Fruit fly (Drosophila melanogaster) whole organism, prepupa: ENCODE results near the gene Cog2.
A peak's percentile ranks its signal among the peaks of the same experiment; 100 is the strongest.

Source experiments
- Blimp-1 ChIP-seq: fragments of 200-800 bp; sonication (Bioruptor generic); optimal IDR thresholded peaks from 3 replicates; lab custom pipeline; 2017; ENCODE audit warnings: missing biosample characterization, missing genetic modification characterization, mild to moderate bottlenecking, moderate library complexity, missing genetic modification reagents
- CG10631 ChIP-seq: fragments of 200-800 bp; sonication (Bioruptor generic); optimal IDR thresholded peaks from 2 replicates; lab custom pipeline; 2016; ENCODE audit warnings: missing biosample characterization, missing genetic modification characterization
- CG10669 ChIP-seq: fragments of 200-800 bp; sonication (Bioruptor generic); optimal IDR thresholded peaks from 3 replicates; lab custom pipeline; 2018; ENCODE audit warnings: missing biosample characterization, mild to moderate bottlenecking, missing genetic modification characterization, moderate library complexity
- CG11294 ChIP-seq: fragments of 200-800 bp; sonication (Bioruptor generic); IDR thresholded peaks from 2 replicates; pipeline ENCODE4 v1.3.6; 2022; ENCODE audit warnings: missing biosample characterization, missing genetic modification characterization
- CG11762 ChIP-seq: fragments of 200-800 bp; sonication (Bioruptor generic); optimal IDR thresholded peaks from 3 replicates; lab custom pipeline; 2016; ENCODE audit warnings: missing biosample characterization, missing genetic modification characterization; ENCODE audit not compliant: insufficient read depth
- CG11902 ChIP-seq: fragments of 200-800 bp; sonication (Bioruptor generic); optimal IDR thresholded peaks from 3 replicates; lab custom pipeline; 2016; ENCODE audit warnings: missing biosample characterization, missing genetic modification characterization
- CG15336 ChIP-seq: fragments of 200-800 bp; sonication (Bioruptor generic); IDR thresholded peaks from 2 replicates; pipeline ENCODE4 v1.3.6; 2022; ENCODE audit warnings: missing biosample characterization, missing genetic modification characterization
- CG1621 ChIP-seq: fragments of 200-800 bp; sonication (Bioruptor generic); optimal IDR thresholded peaks from 3 replicates; lab custom pipeline; 2018; ENCODE audit warnings: missing biosample characterization, mild to moderate bottlenecking, missing genetic modification characterization
- CG3032 ChIP-seq: fragments of 200-800 bp; optimal IDR thresholded peaks from 2 replicates; lab custom pipeline; 2019; ENCODE audit warnings: missing biosample characterization, mild to moderate bottlenecking, missing genetic modification characterization, moderate library complexity
- CG31627 ChIP-seq: fragments of 200-800 bp; sonication (Bioruptor generic); optimal IDR thresholded peaks from 3 replicates; lab custom pipeline; 2016; ENCODE audit warnings: missing biosample characterization, missing genetic modification characterization
- CG32006 ChIP-seq: fragments of 200-800 bp; sonication (Bioruptor generic); optimal IDR thresholded peaks from 3 replicates; lab custom pipeline; 2017; ENCODE audit warnings: missing biosample characterization, mild to moderate bottlenecking, missing genetic modification characterization
- CG4318 ChIP-seq: fragments of 200-800 bp; sonication (Bioruptor generic); optimal IDR thresholded peaks from 3 replicates; lab custom pipeline; 2017; ENCODE audit warnings: missing biosample characterization, mild to moderate bottlenecking, missing genetic modification characterization
- CG6163 ChIP-seq: fragments of 200-800 bp; sonication (Bioruptor generic); IDR thresholded peaks from 3 replicates; pipeline ENCODE4 v1.3.6; 2022; ENCODE audit warnings: missing biosample characterization, missing genetic modification characterization
- CG6276 ChIP-seq: fragments of 200-800 bp; sonication (Bioruptor generic); optimal IDR thresholded peaks from 2 replicates; lab custom pipeline; 2017; ENCODE audit warnings: missing biosample characterization, mild to moderate bottlenecking, missing genetic modification characterization
- CG6792 ChIP-seq: fragments of 200-800 bp; sonication (Bioruptor generic); optimal IDR thresholded peaks from 3 replicates; lab custom pipeline; 2016; ENCODE audit warnings: missing biosample characterization, missing genetic modification characterization
- CG6854 ChIP-seq: fragments of 200-800 bp; sonication (Bioruptor generic); optimal IDR thresholded peaks from 2 replicates; lab custom pipeline; 2017; ENCODE audit warnings: missing biosample characterization, mild to moderate bottlenecking, missing genetic modification characterization
- CG7368 ChIP-seq: fragments of 200-800 bp; sonication (Bioruptor generic); optimal IDR thresholded peaks from 3 replicates; lab custom pipeline; 2016; ENCODE audit warnings: missing biosample characterization, missing genetic modification characterization
- CG8119 ChIP-seq: fragments of 200-800 bp; sonication (Bioruptor generic); IDR thresholded peaks from 3 replicates; pipeline ENCODE4 v1.3.6; 2022; ENCODE audit warnings: missing biosample characterization, missing genetic modification characterization
- CG8319 ChIP-seq: fragments of 200-800 bp; sonication (Bioruptor generic); optimal IDR thresholded peaks from 3 replicates; lab custom pipeline; 2016; ENCODE audit warnings: missing biosample characterization, missing genetic modification characterization
- CG8632 ChIP-seq: fragments of 200-800 bp; sonication (Bioruptor generic); optimal IDR thresholded peaks from 3 replicates; lab custom pipeline; 2016; ENCODE audit warnings: missing biosample characterization, missing genetic modification characterization
- CG9139 ChIP-seq: fragments of 200-800 bp; sonication (Bioruptor generic); optimal IDR thresholded peaks from 3 replicates; lab custom pipeline; 2017; ENCODE audit warnings: missing biosample characterization, mild to moderate bottlenecking, missing genetic modification characterization
- Ets21C ChIP-seq: fragments of 200-800 bp; sonication (Bioruptor generic); optimal IDR thresholded peaks from 3 replicates; lab custom pipeline; 2016; ENCODE audit warnings: missing biosample characterization, missing genetic modification characterization
- Gug ChIP-seq: fragments of 200-800 bp; sonication (Bioruptor generic); IDR thresholded peaks from 2 replicates; pipeline ENCODE4 v1.3.6; 2022; ENCODE audit warnings: missing biosample characterization, missing genetic modification characterization
- Hr38 ChIP-seq: sonication (Bioruptor generic); optimal IDR thresholded peaks from 2 replicates; lab custom pipeline; 2016; ENCODE audit warnings: missing biosample characterization, missing genetic modification characterization
- Hr39 ChIP-seq: fragments of 200-800 bp; sonication (Bioruptor generic); optimal IDR thresholded peaks from 2 replicates; lab custom pipeline; 2016; ENCODE audit warnings: missing biosample characterization, missing genetic modification characterization
- OdsH ChIP-seq: fragments of 200-800 bp; sonication (Bioruptor generic); optimal IDR thresholded peaks from 3 replicates; lab custom pipeline; 2016; ENCODE audit warnings: missing biosample characterization, missing genetic modification characterization
- Smox ChIP-seq: fragments of 200-800 bp; sonication (Bioruptor generic); optimal IDR thresholded peaks from 3 replicates; lab custom pipeline; 2016; ENCODE audit warnings: missing biosample characterization, missing genetic modification characterization
- Sox102F ChIP-seq: fragments of 200-800 bp; sonication (Bioruptor generic); optimal IDR thresholded peaks from 2 replicates; lab custom pipeline; 2016; ENCODE audit warnings: missing biosample characterization, mild to moderate bottlenecking, missing genetic modification characterization
- Sox14 ChIP-seq: fragments of 200-800 bp; sonication (Bioruptor generic); optimal IDR thresholded peaks from 3 replicates; lab custom pipeline; 2016; ENCODE audit warnings: missing biosample characterization, missing genetic modification characterization
- Sox15 ChIP-seq: fragments of 200-800 bp; sonication (Bioruptor generic); optimal IDR thresholded peaks from 3 replicates; lab custom pipeline; 2016; ENCODE audit warnings: missing biosample characterization, missing genetic modification characterization
- achi ChIP-seq: fragments of 200-800 bp; sonication (Bioruptor generic); optimal IDR thresholded peaks from 3 replicates; lab custom pipeline; 2016; ENCODE audit warnings: missing biosample characterization, missing genetic modification characterization
- acj6 ChIP-seq: fragments of 200-800 bp; sonication (Bioruptor generic); optimal IDR thresholded peaks from 3 replicates; lab custom pipeline; 2016; ENCODE audit warnings: missing biosample characterization, missing genetic modification characterization
- cyc ChIP-seq: fragments of 200-800 bp; sonication (Bioruptor generic); optimal IDR thresholded peaks from 3 replicates; lab custom pipeline; 2016; ENCODE audit warnings: missing biosample characterization, missing genetic modification characterization
- dsx ChIP-seq: fragments of 200-800 bp; optimal IDR thresholded peaks from 3 replicates; lab custom pipeline; 2019; ENCODE audit warnings: missing biosample characterization, mild to moderate bottlenecking, missing genetic modification characterization, moderate library complexity; ENCODE audit not compliant: poor library complexity, severe bottlenecking
- eg ChIP-seq: fragments of 200-800 bp; sonication (Bioruptor generic); IDR thresholded peaks from 3 replicates; pipeline ENCODE4 v1.3.6; 2022; ENCODE audit warnings: missing biosample characterization, missing genetic modification characterization
- esn ChIP-seq: fragments of 200-800 bp; sonication (Bioruptor generic); optimal IDR thresholded peaks from 2 replicates; lab custom pipeline; 2016; ENCODE audit warnings: missing biosample characterization, mild to moderate bottlenecking, missing genetic modification characterization, moderate library complexity
- fd59A ChIP-seq: fragments of 200-800 bp; sonication (Bioruptor generic); optimal IDR thresholded peaks from 2 replicates; lab custom pipeline; 2017; ENCODE audit warnings: missing biosample characterization, mild to moderate bottlenecking, missing genetic modification characterization, missing genetic modification reagents
- fkh ChIP-seq: fragments of 200-800 bp; sonication (Bioruptor generic); optimal IDR thresholded peaks from 3 replicates; lab custom pipeline; 2017; ENCODE audit warnings: missing biosample characterization, mild to moderate bottlenecking, missing genetic modification characterization, moderate library complexity
- pdm3 ChIP-seq: fragments of 200-800 bp; sonication (Bioruptor generic); optimal IDR thresholded peaks from 3 replicates; lab custom pipeline; 2016; ENCODE audit warnings: missing biosample characterization, missing genetic modification characterization
- salr ChIP-seq, 2 experiments: fragments of 200-800 bp; sonication (Bioruptor generic); optimal IDR thresholded peaks; 3 replicates each; lab custom pipeline; 2016 to 2018; ENCODE audit warnings: missing biosample characterization in 2 of 2, missing genetic modification characterization in 2 of 2, mild to moderate bottlenecking in 1 of 2
- spab ChIP-seq: fragments of 200-800 bp; sonication (Bioruptor generic); optimal IDR thresholded peaks from 2 replicates; lab custom pipeline; 2017; ENCODE audit warnings: missing biosample characterization, mild to moderate bottlenecking, missing genetic modification characterization, missing genetic modification reagents
- ss ChIP-seq, 2 experiments: fragments of 200-800 bp; sonication (Bioruptor generic); optimal IDR thresholded peaks; 2 replicates in 1 of 2; 3 replicates in 1 of 2; lab custom pipeline; 2017 to 2018; ENCODE audit warnings: mild to moderate bottlenecking in 2 of 2, missing biosample characterization in 2 of 2, missing genetic modification characterization in 2 of 2, moderate library complexity in 1 of 2

Gene Cog2

DNA sequence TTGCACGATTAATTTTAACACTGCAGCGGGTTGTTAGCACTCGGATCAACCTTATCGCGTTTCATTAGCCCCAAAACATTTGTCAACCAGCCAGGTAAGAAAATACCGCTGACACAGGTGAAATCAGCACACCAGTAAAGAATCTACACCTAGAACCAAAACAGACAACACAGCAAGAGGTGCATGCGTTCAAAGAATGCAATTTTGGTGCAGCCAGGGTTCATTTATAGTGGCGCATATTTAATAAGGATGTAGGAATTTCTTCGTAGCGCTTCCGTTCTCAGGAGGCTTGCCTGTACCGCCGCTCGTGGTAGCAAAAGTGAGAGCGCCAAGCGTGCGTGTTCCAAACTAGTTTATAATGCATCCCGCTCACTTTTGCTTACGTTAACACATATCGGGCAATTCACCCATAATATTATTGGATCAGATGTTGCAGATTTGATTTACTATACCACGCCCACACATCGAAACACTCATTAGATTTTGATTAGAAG lies 19.0 kb downstream of the Cog2 start (continued):
- peak; percentile 36; the same call in 1 of the 2 replicates for TF ChIP-seq Gug (GFP tag; lab: Robert Waterston, UW)
- TF ChIP-seq fd59A (GFP tag; lab: Kevin White, UChicago), result no peak
- TF ChIP-seq CG3032 (tag; lab: Kevin White, UChicago), result no peak
- no peak for TF ChIP-seq Hr39 (GFP tag; lab: Kevin White, UChicago)
- no peak for TF ChIP-seq Ets21C (GFP tag; lab: Kevin White, UChicago)
- peak; percentile 21; the same call in 1 of the 2 replicates for TF ChIP-seq CG11294 (GFP tag; lab: Robert Waterston, UW)
- no peak for TF ChIP-seq cyc (GFP tag; lab: Kevin White, UChicago)
- TF ChIP-seq CG15336 (GFP tag; lab: Robert Waterston, UW), result peak; percentile 57

DNA sequence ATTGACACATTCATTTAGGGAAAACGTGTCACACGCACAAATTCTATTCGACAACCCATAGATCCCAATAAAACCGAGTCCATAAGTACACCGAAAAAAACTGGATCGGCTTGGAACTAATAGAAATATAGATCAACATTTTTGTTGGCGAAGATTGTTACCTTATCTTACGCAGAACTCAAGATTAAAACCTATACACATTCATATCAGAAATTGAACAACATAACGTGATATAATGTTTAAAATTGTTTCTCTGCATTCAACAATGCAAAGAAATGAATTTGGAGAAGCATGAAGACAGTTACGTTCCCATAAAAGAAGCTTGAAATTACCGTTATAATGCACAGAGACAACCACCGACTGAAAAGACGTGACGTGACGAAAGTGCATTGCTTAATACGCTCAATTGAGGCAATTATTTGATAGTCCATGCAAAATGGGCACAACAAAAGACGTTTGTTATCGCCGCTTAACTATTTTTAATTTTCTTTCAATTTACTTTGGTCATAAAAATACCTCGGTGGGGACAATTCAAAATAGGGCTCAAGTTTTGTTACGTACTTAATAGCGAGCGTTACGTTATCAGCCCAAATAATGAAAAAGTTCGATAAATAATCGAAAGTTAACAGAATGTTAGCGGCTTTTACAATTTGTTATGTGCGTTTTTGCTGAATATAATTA lies 21.3 kb downstream of the Cog2 start, which contains the start of gene SerRS-m:
Gene SerRS-m, plus strand, starts transcription at position 616 of the 681 bp plus-strand sequence.
- TF ChIP-seq esn (GFP tag; lab: Kevin White, UChicago), result peak; percentile 2
- TF ChIP-seq CG6276 (GFP tag; lab: Kevin White, UChicago), result no peak
- TF ChIP-seq, all 60 proteins: peak for 1

DNA sequence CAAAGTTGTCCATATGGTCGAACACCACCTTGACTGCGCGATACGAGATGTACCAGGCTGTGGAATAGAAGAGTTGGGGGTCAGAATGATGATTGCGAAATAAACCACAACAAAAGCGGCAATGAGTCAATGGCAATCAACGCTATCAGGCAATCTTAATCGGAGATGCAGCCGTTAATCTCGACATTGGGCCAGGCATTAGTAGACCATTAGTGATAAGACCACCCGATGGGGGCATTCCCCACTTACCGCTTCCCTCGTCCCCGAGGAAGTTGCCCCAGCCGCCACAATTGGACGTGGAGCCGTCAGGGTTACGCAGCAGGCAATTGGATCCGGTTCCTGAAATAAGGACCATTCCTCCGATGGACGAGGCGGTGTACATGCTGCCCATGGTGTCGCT lies 22.3 kb downstream of the Cog2 start:
- TF ChIP-seq CG10631 (GFP tag; lab: Kevin White, UChicago) (no peak), Hr39 (GFP tag; lab: Kevin White, UChicago) (no peak), Blimp-1 (GFP tag; lab: Kevin White, UChicago) (no peak), CG6792 (GFP tag; lab: Kevin White, UChicago) (no peak)
- TF ChIP-seq, all 60 proteins: peak for 0

DNA sequence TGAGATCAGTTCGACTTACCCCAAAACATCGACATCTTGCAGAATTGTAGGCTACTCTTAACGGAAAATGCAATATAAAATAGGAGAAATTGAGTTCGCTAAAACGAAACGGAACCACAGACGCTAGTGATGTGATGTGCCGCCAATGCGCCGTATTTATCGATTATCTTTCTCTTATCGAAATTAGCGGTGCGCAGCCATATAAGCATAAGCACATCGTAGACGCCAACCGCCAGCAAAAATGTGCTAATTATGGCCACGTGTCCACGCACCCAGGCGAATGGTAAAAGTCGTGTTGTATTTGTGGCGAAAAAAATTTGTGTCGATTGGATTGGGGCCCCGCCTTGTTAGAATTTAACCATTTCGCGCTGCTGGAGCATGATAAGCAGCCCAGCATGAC lies 28.5 kb downstream of the Cog2 start, which contains the start of the genes Fkbp39 and Cyfip:
Gene Fkbp39, minus strand, starts transcription at position 140 of the 400 bp plus-strand sequence.
Gene Cyfip, plus strand, starts transcription at position 273 of the 400 bp plus-strand sequence.
- TF ChIP-seq Hr38 (GFP tag; lab: Kevin White, UChicago) (no peak), CG9139 (GFP tag; lab: Kevin White, UChicago) (no peak), Blimp-1 (GFP tag; lab: Kevin White, UChicago) (no peak), acj6 (GFP tag; lab: Kevin White, UChicago) (no peak), fkh (GFP tag; lab: Kevin White, UChicago) (no peak), CG6854 (GFP tag; lab: Kevin White, UChicago) (peak; percentile 21), OdsH (GFP tag; lab: Kevin White, UChicago) (no peak), ss (GFP tag; optimal IDR thresholded peaks at IDR 0.05; lab: Kevin White, UChicago) (no peak), CG4318 (GFP tag; lab: Kevin White, UChicago) (no peak), CG10669 (GFP tag; lab: Kevin White, UChicago) (no peak), Sox15 (no peak), cyc (GFP tag; lab: Kevin White, UChicago) (no peak), CG10631 (GFP tag; lab: Kevin White, UChicago) (no peak), CG1621 (tag; lab: Kevin White, UChicago) (peak; percentile 95), spab (GFP tag; lab: Kevin White, UChicago) (no peak), CG11762 (GFP tag; lab: Kevin White, UChicago) (no peak), CG8632 (GFP tag; lab: Kevin White, UChicago) (no peak), CG8119 (no peak), CG11902 (GFP tag; lab: Kevin White, UChicago) (no peak), CG8319 (no peak), CG11294 (GFP tag; lab: Robert Waterston, UW) (no peak), CG6163 (GFP tag; lab: Robert Waterston, UW) (0 out of 3 replicates have a peak, but pooled peaks have one; percentile 18), CG32006 (GFP tag; lab: Kevin White, UChicago) (no peak), salr (GFP tag; optimal IDR thresholded peaks at IDR 0.05; lab: Kevin White, UChicago) (no peak), CG31627 (GFP tag; lab: Kevin White, UChicago) (peak; percentile 13), achi (GFP tag; lab: Kevin White, UChicago) (no peak), Hr39 (GFP tag; lab: Kevin White, UChicago) (no peak), pdm3 (GFP tag; lab: Kevin White, UChicago) (no peak), Smox (GFP tag; lab: Kevin White, UChicago) (no peak), Sox14 (no peak), dsx (GFP tag; lab: Kevin White, UChicago) (no peak), CG15336 (GFP tag; lab: Robert Waterston, UW) (no peak), eg (no peak), Sox102F (no peak), CG7368 (GFP tag; lab: Kevin White, UChicago) (no peak), CG3032 (tag; lab: Kevin White, UChicago) (peak; percentile 27)
